Worm (Caenorhabditis elegans): Measurements from ENCODE around the gene Y79H2A.12.

DNA sequence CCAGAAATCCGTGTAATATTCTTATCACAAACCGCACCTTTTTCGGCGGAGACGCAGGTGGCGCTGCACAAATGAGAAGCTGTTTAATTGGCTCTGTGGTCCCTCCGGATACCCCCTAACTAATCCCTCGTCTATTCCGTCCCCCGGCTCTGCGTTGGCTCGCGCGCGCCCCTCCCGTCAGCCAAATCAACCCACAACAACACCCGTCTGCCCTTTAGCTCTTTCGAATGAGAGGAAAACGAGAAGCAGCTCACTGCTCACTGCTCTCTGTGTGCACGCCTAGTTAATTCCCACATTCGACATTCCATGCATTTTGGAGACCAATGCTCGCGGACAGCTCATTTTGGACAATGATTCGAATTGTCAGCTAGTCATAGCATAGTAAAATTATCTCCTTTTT is 31.4 kb upstream of the Y79H2A.12 start:
- no peak for TF ChIP-seq ama-1 (optimal IDR thresholded peaks at IDR 0.05)
- no peak for TF ChIP-seq ets-7 (tag; optimal IDR thresholded peaks at IDR 0.05)
